Fruit fly (Drosophila melanogaster) whole organism, embryonic: ENCODE data around the gene CG8675.

Experiments
- ATbp ChIP-seq: fragments of 200-800 bp; sonication (Bioruptor generic); optimal IDR thresholded peaks from 2 replicates; lab custom pipeline; 2017; ENCODE audit warnings: missing biosample characterization, mild to moderate bottlenecking, missing genetic modification characterization, missing genetic modification reagents
- Asciz ChIP-seq: fragments of 200-800 bp; sonication (Bioruptor generic); optimal IDR thresholded peaks from 2 replicates; lab custom pipeline; 2017; ENCODE audit warnings: missing biosample characterization, mild to moderate bottlenecking, missing genetic modification characterization, missing genetic modification reagents
- Bteb2 ChIP-seq: fragments of 200-800 bp; sonication (Bioruptor generic); optimal IDR thresholded peaks from 2 replicates; lab custom pipeline; 2016; ENCODE audit warnings: missing biosample characterization, missing genetic modification characterization
- CG12071 ChIP-seq: fragments of 200-800 bp; sonication (Bioruptor generic); optimal IDR thresholded peaks from 3 replicates; lab custom pipeline; 2018; ENCODE audit warnings: missing biosample characterization, mild to moderate bottlenecking, missing genetic modification characterization
- CG13624 ChIP-seq: fragments of 200-800 bp; sonication (Bioruptor generic); optimal IDR thresholded peaks from 2 replicates; lab custom pipeline; 2016; ENCODE audit warnings: missing biosample characterization, missing genetic modification characterization
- CG15073 ChIP-seq: fragments of 200-800 bp; sonication (Bioruptor generic); optimal IDR thresholded peaks from 2 replicates; lab custom pipeline; 2016; ENCODE audit warnings: missing biosample characterization, missing genetic modification characterization
- CG17802 ChIP-seq: fragments of 200-800 bp; sonication (Bioruptor generic); optimal IDR thresholded peaks from 2 replicates; lab custom pipeline; 2018; ENCODE audit warnings: missing biosample characterization, mild to moderate bottlenecking, missing genetic modification characterization, moderate library complexity
- CG31388 ChIP-seq: fragments of 200-800 bp; sonication (Bioruptor generic); optimal IDR thresholded peaks from 2 replicates; lab custom pipeline; 2016; ENCODE audit warnings: missing biosample characterization, missing genetic modification characterization
- CG42726 ChIP-seq: fragments of 200-800 bp; sonication (Bioruptor generic); IDR thresholded peaks from 2 replicates; pipeline ENCODE4 v1.3.6; 2022; ENCODE audit warnings: missing biosample characterization, missing genetic modification characterization; ENCODE audit not compliant: partially characterized antibody
- CG5180 ChIP-seq: fragments of 200-800 bp; sonication (Bioruptor generic); optimal IDR thresholded peaks from 3 replicates; lab custom pipeline; 2017; ENCODE audit warnings: missing biosample characterization, missing genetic modification characterization, mild to moderate bottlenecking, moderate library complexity, missing genetic modification reagents
- CG6813 ChIP-seq: fragments of 200-800 bp; sonication (Bioruptor generic); optimal IDR thresholded peaks from 2 replicates; lab custom pipeline; 2017; ENCODE audit warnings: missing biosample characterization, missing genetic modification characterization, mild to moderate bottlenecking, moderate library complexity, missing genetic modification reagents
- CG6854 ChIP-seq: fragments of 200-800 bp; sonication (Bioruptor generic); optimal IDR thresholded peaks from 3 replicates; lab custom pipeline; 2017; ENCODE audit warnings: missing biosample characterization, mild to moderate bottlenecking, missing genetic modification characterization
- CG7271 ChIP-seq: fragments of 200-800 bp; sonication (Bioruptor generic); optimal IDR thresholded peaks from 2 replicates; lab custom pipeline; 2018; ENCODE audit warnings: missing biosample characterization, mild to moderate bottlenecking, missing genetic modification characterization, moderate library complexity
- CG8290 ChIP-seq, 3 experiments: fragments of 200-800 bp; sonication (Bioruptor generic); optimal IDR thresholded peaks; 2 replicates each; lab custom pipeline; 2016 to 2019; ENCODE audit warnings: missing biosample characterization in 3 of 3, missing genetic modification characterization in 3 of 3, mild to moderate bottlenecking in 2 of 3, moderate library complexity in 1 of 3
- CG8944 ChIP-seq: fragments of 200-800 bp; sonication (Bioruptor generic); optimal IDR thresholded peaks from 3 replicates; lab custom pipeline; 2016; ENCODE audit warnings: missing biosample characterization, missing genetic modification characterization
- CG9797 ChIP-seq: fragments of 200-800 bp; sonication (Bioruptor generic); optimal IDR thresholded peaks from 3 replicates; lab custom pipeline; 2018; ENCODE audit warnings: missing biosample characterization, mild to moderate bottlenecking, missing genetic modification characterization
- Camta ChIP-seq: fragments of 200-800 bp; sonication (Bioruptor generic); optimal IDR thresholded peaks from 2 replicates; lab custom pipeline; 2016; ENCODE audit warnings: missing biosample characterization, missing genetic modification characterization
- Doc3 ChIP-seq: fragments of 200-800 bp; sonication (Bioruptor generic); IDR thresholded peaks from 3 replicates; pipeline ENCODE4 v1.3.6; 2022; ENCODE audit warnings: missing biosample characterization, missing genetic modification characterization; ENCODE audit not compliant: partially characterized antibody
- ERR ChIP-seq: fragments of 200-800 bp; sonication (Bioruptor generic); optimal IDR thresholded peaks from 2 replicates; lab custom pipeline; 2016; ENCODE audit warnings: missing biosample characterization, missing genetic modification characterization
- Fer1 ChIP-seq: fragments of 200-800 bp; sonication (Bioruptor generic); optimal IDR thresholded peaks from 2 replicates; lab custom pipeline; 2017; ENCODE audit warnings: missing biosample characterization, mild to moderate bottlenecking, missing genetic modification characterization
- H15 ChIP-seq: fragments of 200-800 bp; sonication (Bioruptor generic); IDR thresholded peaks from 3 replicates; pipeline ENCODE4 v1.3.6; 2022; ENCODE audit warnings: missing biosample characterization, missing genetic modification characterization
- Hr78 ChIP-seq, 2 experiments: fragments of 200-800 bp in 1 of 2; fragments of >200 bp in 1 of 2; sonication (Bioruptor generic) in 1 of 2; optimal IDR thresholded peaks; 2 replicates each; lab custom pipeline; 2017 to 2019; ENCODE audit warnings: missing biosample characterization in 2 of 2, missing genetic modification characterization in 2 of 2, mild to moderate bottlenecking in 1 of 2, moderate library complexity in 1 of 2
- Med ChIP-seq: fragments of 200-800 bp; sonication (Bioruptor generic); peaks from one replicate; lab custom pipeline; 2016; ENCODE audit warnings: missing biosample characterization, missing genetic modification characterization, mild to moderate bottlenecking, inconsistent platforms, moderate library complexity
- NfI ChIP-seq: fragments of 200-800 bp; sonication (Bioruptor generic); optimal IDR thresholded peaks from 3 replicates; lab custom pipeline; 2018; ENCODE audit warnings: missing biosample characterization, mild to moderate bottlenecking, missing genetic modification characterization, moderate library complexity
- PHDP ChIP-seq: fragments of 200-800 bp; sonication (Bioruptor generic); optimal IDR thresholded peaks from 3 replicates; lab custom pipeline; 2018; ENCODE audit warnings: missing biosample characterization, mild to moderate bottlenecking, missing genetic modification characterization, moderate library complexity
- Spps ChIP-seq: fragments of 200-800 bp; sonication (Bioruptor generic); optimal IDR thresholded peaks from 2 replicates; lab custom pipeline; 2018; ENCODE audit warnings: missing biosample characterization, mild to moderate bottlenecking, missing genetic modification characterization
- Trl ChIP-seq, 3 experiments: fragments of >200 bp in 2 of 3; fragments of 200-800 bp in 1 of 3; sonication (Bioruptor generic) in 1 of 3; optimal IDR thresholded peaks; 2 replicates in 1 of 3; 3 replicates in 2 of 3; lab custom pipeline; 2016 to 2017; ENCODE audit warnings: missing biosample characterization in 1 of 3, missing genetic modification characterization in 1 of 3
- Xrp1 ChIP-seq: fragments of 200-800 bp; sonication (Bioruptor generic); IDR thresholded peaks from 2 replicates; pipeline ENCODE4 v1.3.6; 2022; ENCODE audit warnings: missing biosample characterization, missing genetic modification characterization
- bowl ChIP-seq: fragments of 200-800 bp; sonication (Bioruptor generic); IDR thresholded peaks from 2 replicates; pipeline ENCODE4 v1.3.6; 2022; ENCODE audit warnings: missing biosample characterization, missing genetic modification characterization
- caup ChIP-seq: fragments of 200-800 bp; sonication (Bioruptor generic); optimal IDR thresholded peaks from 3 replicates; lab custom pipeline; 2017; ENCODE audit warnings: missing biosample characterization, mild to moderate bottlenecking, missing genetic modification characterization, moderate library complexity; ENCODE audit not compliant: severe bottlenecking
- crol ChIP-seq: fragments of 200-800 bp; sonication (Bioruptor generic); IDR thresholded peaks from 2 replicates; pipeline ENCODE4 v1.3.6; 2022; ENCODE audit warnings: missing biosample characterization, missing genetic modification characterization
- dpn ChIP-seq, 2 experiments: fragments of 200-800 bp; sonication (Bioruptor generic); optimal IDR thresholded peaks; 3 replicates each; lab custom pipeline; 2016; ENCODE audit warnings: missing biosample characterization in 2 of 2, missing genetic modification characterization in 2 of 2
- eve ChIP-seq, 2 experiments: fragments of >200 bp; optimal IDR thresholded peaks; 2 replicates each; lab custom pipeline; 2017; ENCODE audit warnings: missing biosample characterization in 2 of 2, missing genetic modification characterization in 2 of 2
- fd64A ChIP-seq: fragments of 200-800 bp; sonication (Bioruptor generic); optimal IDR thresholded peaks from 3 replicates; lab custom pipeline; 2018; ENCODE audit warnings: missing biosample characterization, mild to moderate bottlenecking, missing genetic modification characterization
- fru ChIP-seq: fragments of >200 bp; optimal IDR thresholded peaks from 2 replicates; lab custom pipeline; 2017
- gsb ChIP-seq: fragments of 200-800 bp; sonication (Bioruptor generic); IDR thresholded peaks from 2 replicates; pipeline ENCODE4 v1.3.6; 2022; ENCODE audit warnings: missing biosample characterization, missing genetic modification characterization
- lab ChIP-seq: fragments of 200-800 bp; sonication (Bioruptor generic); optimal IDR thresholded peaks from 3 replicates; lab custom pipeline; 2017; ENCODE audit warnings: missing biosample characterization, missing genetic modification characterization, mild to moderate bottlenecking, moderate library complexity, missing genetic modification reagents
- lola ChIP-seq, 3 experiments: fragments of >200 bp in 2 of 3; fragments of 200-800 bp in 1 of 3; sonication (Bioruptor generic) in 1 of 3; optimal IDR thresholded peaks; 2 replicates each; lab custom pipeline; 2017 to 2019; ENCODE audit warnings: missing biosample characterization in 3 of 3, missing genetic modification characterization in 3 of 3, mild to moderate bottlenecking in 1 of 3, moderate library complexity in 1 of 3
- lov ChIP-seq, 2 experiments: fragments of 200-800 bp in 1 of 2; fragments of >200 bp in 1 of 2; sonication (Bioruptor generic) in 1 of 2; IDR thresholded peaks in 1 of 2; optimal IDR thresholded peaks in 1 of 2; 2 replicates in 1 of 2; 3 replicates in 1 of 2; pipeline versions ENCODE4 v1.3.6 to Lab custom; 2017 to 2022; ENCODE audit warnings: missing biosample characterization in 1 of 2, missing genetic modification characterization in 1 of 2
- nau ChIP-seq: fragments of 200-800 bp; sonication (Bioruptor generic); optimal IDR thresholded peaks from 3 replicates; lab custom pipeline; 2017; ENCODE audit warnings: missing biosample characterization, mild to moderate bottlenecking, missing genetic modification characterization, missing genetic modification reagents
- phol ChIP-seq: fragments of 200-800 bp; sonication (Bioruptor generic); optimal IDR thresholded peaks from 3 replicates; lab custom pipeline; 2018; ENCODE audit warnings: missing biosample characterization, mild to moderate bottlenecking, missing genetic modification characterization, moderate library complexity
- ro ChIP-seq: fragments of 200-800 bp; sonication (Bioruptor generic); IDR thresholded peaks from 2 replicates; pipeline ENCODE4 v1.3.6; 2022; ENCODE audit warnings: missing biosample characterization, missing genetic modification characterization
- sd ChIP-seq: fragments of 200-800 bp; sonication (Bioruptor generic); optimal IDR thresholded peaks from 3 replicates; lab custom pipeline; 2018; ENCODE audit warnings: missing biosample characterization, mild to moderate bottlenecking, missing genetic modification characterization, moderate library complexity
- slp2 ChIP-seq: fragments of 200-800 bp; sonication (Bioruptor generic); optimal IDR thresholded peaks from 2 replicates; lab custom pipeline; 2016; ENCODE audit warnings: missing biosample characterization, missing genetic modification characterization
- sna ChIP-seq: fragments of 200-800 bp; sonication (Bioruptor generic); IDR thresholded peaks from 2 replicates; pipeline ENCODE4 v1.3.6; 2022; ENCODE audit warnings: missing biosample characterization, missing genetic modification characterization; ENCODE audit not compliant: partially characterized antibody
- stc ChIP-seq: fragments of 200-800 bp; sonication (Bioruptor generic); IDR thresholded peaks from 2 replicates; pipeline ENCODE4 v1.3.6; 2022; ENCODE audit warnings: missing biosample characterization, missing genetic modification characterization
- wek ChIP-seq: fragments of 200-800 bp; sonication (Bioruptor generic); optimal IDR thresholded peaks from 3 replicates; lab custom pipeline; 2018; ENCODE audit warnings: missing biosample characterization, mild to moderate bottlenecking, missing genetic modification characterization, moderate library complexity

CG8675 gene

DNA sequence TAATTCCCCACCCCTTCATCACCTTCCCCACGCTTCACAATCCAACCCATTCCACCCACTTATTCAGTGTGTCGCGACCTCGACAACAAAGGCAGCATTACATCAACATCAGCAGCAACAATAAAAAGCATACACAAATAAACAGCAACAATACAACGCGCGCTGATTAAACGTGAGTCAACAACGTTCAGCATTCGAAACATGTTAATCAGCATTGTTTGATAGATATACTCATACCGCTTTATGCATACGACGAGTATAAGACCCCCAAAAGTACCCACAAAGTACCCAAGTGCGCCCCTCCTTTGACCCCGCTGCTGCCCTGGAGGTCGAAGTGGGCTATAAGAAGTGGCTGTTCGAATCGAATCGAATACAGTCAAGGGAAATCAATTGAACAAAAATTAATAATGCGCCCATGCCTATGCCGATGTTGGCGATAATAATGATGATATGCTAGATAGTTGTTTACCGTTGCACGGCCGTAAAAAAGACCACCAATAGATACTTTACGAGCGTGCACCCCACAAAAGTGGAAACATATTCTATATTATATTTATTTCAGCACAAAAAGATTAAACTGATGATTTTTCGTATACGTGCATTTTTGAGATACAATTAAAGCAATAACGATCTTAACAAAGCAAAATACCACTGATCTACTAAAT is 45.0 kb upstream of the CG8675 start (continued):
- TF ChIP-seq caup (peak; percentile 47), Bteb2 (no peak), stc (GFP tag; lab: Robert Waterston, UW) (no peak), NfI (GFP tag; lab: Kevin White, UChicago) (no peak), PHDP (tag; lab: Kevin White, UChicago) (no peak), CG12071 (peak; percentile 72), H15 (GFP tag; lab: Robert Waterston, UW) (no peak), CG17802 (tag; lab: Kevin White, UChicago) (no peak), crol (peak; percentile 75), Camta (GFP tag; lab: Kevin White, UChicago) (no peak), Hr78 (GFP tag; optimal IDR thresholded peaks at IDR 0.05; lab: Kevin White, UChicago) (peak in 1 of 2 experiments; percentile 95), phol (tag; lab: Kevin White, UChicago) (no peak), ATbp (GFP tag; lab: Kevin White, UChicago) (peak; percentile 34), slp2 (GFP tag; lab: Kevin White, UChicago) (no peak), eve (GFP tag; optimal IDR thresholded peaks at IDR 0.05; lab: Kevin White, UChicago) (no peak), lab (GFP tag; lab: Kevin White, UChicago) (peak; percentile 70), CG7271 (tag; lab: Kevin White, UChicago) (no peak), dpn (GFP tag; optimal IDR thresholded peaks at IDR 0.05; lab: Kevin White, UChicago) (no peak), CG15073 (GFP tag; lab: Kevin White, UChicago) (no peak), CG13624 (GFP tag; lab: Kevin White, UChicago) (no peak), CG8944 (GFP tag; lab: Kevin White, UChicago) (no peak), Asciz (GFP tag; lab: Kevin White, UChicago) (peak; percentile 1), wek (GFP tag; lab: Kevin White, UChicago) (peak; percentile 52), Doc3 (GFP tag; lab: Robert Waterston, UW) (no peak), fd64A (GFP tag; lab: Kevin White, UChicago) (peak; percentile 37), sna (GFP tag; lab: Robert Waterston, UW) (no peak), nau (GFP tag; lab: Kevin White, UChicago) (peak; percentile 33), fru (lab: Kevin White, UChicago) (no peak), Trl (optimal IDR thresholded peaks at IDR 0.05; lab: Kevin White, UChicago) (no peak), Trl (GFP tag; optimal IDR thresholded peaks at IDR 0.05; lab: Kevin White, UChicago) (peak; percentile 24), CG6813 (no peak), Spps (no peak), gsb (0 out of 2 replicates have a peak, but pooled peaks have one; percentile 25), Xrp1 (peak; percentile 61), ERR (GFP tag; lab: Kevin White, UChicago) (no peak), sd (peak; percentile 62), CG31388 (GFP tag; lab: Kevin White, UChicago) (no peak), CG42726 (GFP tag; lab: Robert Waterston, UW) (no peak), lola (GFP tag; optimal IDR thresholded peaks at IDR 0.05; lab: Kevin White, UChicago) (no peak), Med (GFP tag; lab: Kevin White, UChicago) (peak; percentile 49), CG9797 (GFP tag; lab: Kevin White, UChicago) (no peak), bowl (no peak), Fer1 (GFP tag; lab: Kevin White, UChicago) (peak; percentile 57), CG6854 (no peak), CG5180 (GFP tag; lab: Kevin White, UChicago) (peak; percentile 37), CG8290 (GFP tag; optimal IDR thresholded peaks at IDR 0.05; lab: Kevin White, UChicago) (no peak), CG8290 (tag; optimal IDR thresholded peaks at IDR 0.05; lab: Kevin White, UChicago) (peak in 1 of 2 experiments; percentile 68), lov (optimal IDR thresholded peaks at IDR 0.05; lab: Kevin White, UChicago) (no peak), lov (GFP tag; IDR thresholded peaks at IDR 0.05; lab: Robert Waterston, UW) (no peak), ro (GFP tag; lab: Robert Waterston, UW) (no peak)
